Worm (Caenorhabditis elegans): ENCODE results near the gene nas-39.

DNA sequence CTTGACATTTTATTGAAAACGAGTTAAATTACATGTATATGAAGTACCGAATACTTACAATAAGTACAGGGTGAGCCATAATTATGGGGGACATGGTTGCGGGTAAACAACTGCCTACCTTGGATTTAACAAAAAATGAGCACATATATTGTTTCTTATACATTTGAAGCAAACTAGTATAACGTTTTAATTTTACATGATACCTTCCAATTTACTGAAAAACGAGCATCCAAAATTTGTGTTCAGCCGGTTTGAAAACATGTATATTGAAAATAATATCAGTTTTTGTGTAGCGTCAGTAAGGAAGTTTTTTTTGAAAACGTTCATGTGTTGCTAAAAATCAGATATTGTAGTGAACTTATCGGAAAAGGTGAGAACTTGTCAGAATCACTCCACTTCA lies 34.0 kb downstream of the nas-39 start:
- no peak for TF ChIP-seq nhr-12 (tag; optimal IDR thresholded peaks at IDR 0.05)
- no peak for TF ChIP-seq lsy-2 (tag; optimal IDR thresholded peaks at IDR 0.05)
- no peak for TF ChIP-seq ces-1 (GFP tag; optimal IDR thresholded peaks at IDR 0.05)
- TF ChIP-seq elt-3 (tag; optimal IDR thresholded peaks at IDR 0.05), result no peak
- TF ChIP-seq snpc-4 (tag; optimal IDR thresholded peaks at IDR 0.05), result no peak
- TF ChIP-seq nhr-237 (tag; optimal IDR thresholded peaks at IDR 0.05), result no peak
- no peak for TF ChIP-seq mep-1 (tag; optimal IDR thresholded peaks at IDR 0.05)
- no peak for TF ChIP-seq nhr-28 (tag; optimal IDR thresholded peaks at IDR 0.05)
- TF ChIP-seq ztf-11 (tag; optimal IDR thresholded peaks at IDR 0.05), result no peak

Measured in whole organism, mixed stage, embryonic.